Worm (Caenorhabditis elegans): Measurements from ENCODE around the gene T23F2.2.

DNA sequence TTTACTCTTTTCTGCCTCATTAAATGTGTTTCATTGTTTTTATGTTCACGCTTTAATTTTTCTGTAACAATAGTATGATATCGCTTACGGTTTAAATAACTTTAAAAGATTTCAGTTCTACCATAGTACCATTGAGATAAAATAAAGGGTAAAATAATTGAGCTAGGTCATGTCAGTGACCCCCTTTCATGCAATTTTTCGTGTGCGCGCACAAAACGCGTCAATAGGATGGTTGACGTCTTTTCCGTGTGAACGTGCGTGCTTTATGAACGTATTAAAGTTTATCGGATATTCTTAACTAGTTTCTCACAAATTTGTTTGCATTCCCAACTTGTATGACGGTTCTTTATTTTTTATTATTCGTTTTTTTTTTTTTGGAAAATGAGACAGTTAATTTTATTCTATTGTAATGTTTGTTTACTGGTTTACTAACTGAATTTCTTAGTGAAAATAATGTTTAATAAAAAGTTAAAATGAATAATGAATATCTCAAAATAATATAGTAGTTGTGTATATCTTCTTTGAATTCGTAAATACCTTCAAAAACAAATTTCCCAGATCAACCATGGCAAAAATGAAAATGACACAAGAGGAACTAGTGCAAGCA, 19.0 kb downstream of the T23F2.2 start, which contains the start of gene C25F6.1:
- TF ChIP-seq gmeb-1 (tag; optimal IDR thresholded peaks at IDR 0.05), result no peak
- no peak for TF ChIP-seq nhr-25 (tag; optimal IDR thresholded peaks at IDR 0.05)
- no peak for TF ChIP-seq ZK546.5 (tag; optimal IDR thresholded peaks at IDR 0.05)
- no peak for TF ChIP-seq nhr-12 (tag; optimal IDR thresholded peaks at IDR 0.05)
- TF ChIP-seq blmp-1 (tag; optimal IDR thresholded peaks at IDR 0.05; ENCODE audit: insufficient read depth), result no peak
- TF ChIP-seq mdl-1 (tag; optimal IDR thresholded peaks at IDR 0.05), result no peak
- TF ChIP-seq nhr-10 (tag; optimal IDR thresholded peaks at IDR 0.05), result no peak
- TF ChIP-seq elt-3 (tag; optimal IDR thresholded peaks at IDR 0.05), result no peak
- TF ChIP-seq nhr-77 (tag; optimal IDR thresholded peaks at IDR 0.05), result no peak
- TF ChIP-seq ceh-82 (tag; optimal IDR thresholded peaks at IDR 0.05), result no peak
- peak; percentile 45 for TF ChIP-seq nhr-129 (tag; optimal IDR thresholded peaks at IDR 0.05)
- TF ChIP-seq sem-4 (tag; optimal IDR thresholded peaks at IDR 0.05), result no peak
- peak in 1 of 2 experiments; percentile 41 for TF ChIP-seq lsy-2 (tag; optimal IDR thresholded peaks at IDR 0.05)
